Worm (Caenorhabditis elegans) whole organism, L2 larva: Measurements from ENCODE around the gene cpr-5.

ENCODE experiments used
- aly-2 ChIP-seq: fragments of 150-350 bp; optimal IDR thresholded peaks from 2 replicates; lab custom pipeline; 2014; ENCODE audit warnings: missing biosample characterization, missing genetic modification characterization
- nhr-237 ChIP-seq: fragments of 150-350 bp; optimal IDR thresholded peaks from 2 replicates; lab custom pipeline; 2014; ENCODE audit warnings: missing biosample characterization, missing genetic modification characterization

- TF ChIP-seq aly-2 (tag; lab: Kevin White, UChicago) (no peak), nhr-237 (tag; lab: Kevin White, UChicago) (no peak)
These were observed at the start of gene cpr-5 for ce11 chrV:1133840-1134239.
